Fruit fly (Drosophila melanogaster) whole organism, pupa: ENCODE data around the gene Hcs.

ENCODE experiments used
- CG10348 ChIP-seq: fragments of 200-800 bp; sonication (Bioruptor generic); IDR thresholded peaks from 2 replicates; pipeline ENCODE4 v1.3.6; 2022; ENCODE audit warnings: missing biosample characterization, missing genetic modification characterization
- CG12605 ChIP-seq: fragments of 200-800 bp; sonication (Bioruptor generic); IDR thresholded peaks from 2 replicates; pipeline ENCODE4 v1.3.6; 2022; ENCODE audit warnings: missing biosample characterization, missing genetic modification characterization
- CG13204 ChIP-seq: fragments of 200-800 bp; sonication (Bioruptor generic); optimal IDR thresholded peaks from 2 replicates; lab custom pipeline; 2018; ENCODE audit warnings: missing biosample characterization, mild to moderate bottlenecking, missing genetic modification characterization, moderate library complexity
- CG14655 ChIP-seq: fragments of 200-800 bp; sonication (Bioruptor generic); optimal IDR thresholded peaks from 3 replicates; lab custom pipeline; 2017; ENCODE audit warnings: mild to moderate bottlenecking, missing biosample characterization, missing genetic modification reagents, missing genetic modification characterization
- CG15710 ChIP-seq: fragments of 200-800 bp; sonication (Bioruptor generic); optimal IDR thresholded peaks from 2 replicates; lab custom pipeline; 2018; ENCODE audit warnings: missing biosample characterization, mild to moderate bottlenecking, missing genetic modification characterization, moderate library complexity
- CG17806 ChIP-seq: fragments of 200-800 bp; sonication (Bioruptor generic); optimal IDR thresholded peaks from 2 replicates; lab custom pipeline; 2018; ENCODE audit warnings: missing biosample characterization, mild to moderate bottlenecking, missing genetic modification characterization, moderate library complexity
- CG32121 ChIP-seq: fragments of 200-800 bp; sonication (Bioruptor generic); IDR thresholded peaks from 2 replicates; pipeline ENCODE4 v1.3.6; 2022; ENCODE audit warnings: missing biosample characterization, missing genetic modification characterization
- CG34367 ChIP-seq: fragments of 200-800 bp; sonication (Bioruptor generic); optimal IDR thresholded peaks from 2 replicates; lab custom pipeline; 2018; ENCODE audit warnings: missing biosample characterization, mild to moderate bottlenecking, missing genetic modification characterization
- CG4496 ChIP-seq: fragments of 200-800 bp; sonication (Bioruptor generic); IDR thresholded peaks from 3 replicates; pipeline ENCODE4 v1.3.6; 2022; ENCODE audit warnings: missing biosample characterization, missing genetic modification characterization
- CG8159 ChIP-seq: fragments of 200-800 bp; sonication (Bioruptor generic); optimal IDR thresholded peaks from 3 replicates; lab custom pipeline; 2018; ENCODE audit warnings: missing biosample characterization, mild to moderate bottlenecking, missing genetic modification characterization, moderate library complexity
- CG8301 ChIP-seq: fragments of 200-800 bp; sonication (Bioruptor generic); optimal IDR thresholded peaks from 2 replicates; lab custom pipeline; 2018; ENCODE audit warnings: missing biosample characterization, mild to moderate bottlenecking, missing genetic modification characterization
- CG9948 ChIP-seq: fragments of 200-800 bp; sonication (Bioruptor generic); optimal IDR thresholded peaks from 2 replicates; lab custom pipeline; 2018; ENCODE audit warnings: missing biosample characterization, mild to moderate bottlenecking, missing genetic modification characterization, moderate library complexity
- D1 ChIP-seq: fragments of 200-800 bp; sonication (Bioruptor generic); optimal IDR thresholded peaks from 2 replicates; lab custom pipeline; 2018; ENCODE audit warnings: missing biosample characterization, mild to moderate bottlenecking, missing genetic modification characterization, moderate library complexity
- EcR ChIP-seq: fragments of 200-800 bp; sonication (Bioruptor generic); optimal IDR thresholded peaks from 3 replicates; lab custom pipeline; 2019; ENCODE audit warnings: missing biosample characterization, missing genetic modification characterization, mild to moderate bottlenecking, moderate library complexity, missing genetic modification reagents
- Ets98B ChIP-seq: fragments of 200-800 bp; sonication (Bioruptor generic); IDR thresholded peaks from 2 replicates; pipeline ENCODE4 v1.3.6; 2022; ENCODE audit warnings: missing biosample characterization, missing genetic modification characterization
- Pif1A ChIP-seq: fragments of 200-800 bp; sonication (Bioruptor generic); optimal IDR thresholded peaks from 3 replicates; lab custom pipeline; 2016; ENCODE audit warnings: missing biosample characterization, missing genetic modification characterization
- Pif1B ChIP-seq: fragments of 200-800 bp; sonication (Bioruptor generic); optimal IDR thresholded peaks from 3 replicates; lab custom pipeline; 2016; ENCODE audit warnings: missing biosample characterization, missing genetic modification characterization
- Snoo ChIP-seq: fragments of 200-800 bp; sonication (Bioruptor generic); optimal IDR thresholded peaks from 3 replicates; lab custom pipeline; 2017; ENCODE audit warnings: missing biosample characterization, mild to moderate bottlenecking, missing genetic modification characterization, inconsistent platforms
- fd96Ca ChIP-seq: fragments of 200-800 bp; sonication (Bioruptor generic); IDR thresholded peaks from 3 replicates; pipeline ENCODE4 v1.3.6; 2022; ENCODE audit warnings: missing biosample characterization, missing genetic modification characterization
- gl ChIP-seq: fragments of 200-800 bp; sonication (Bioruptor generic); optimal IDR thresholded peaks from 2 replicates; lab custom pipeline; 2018; ENCODE audit warnings: missing biosample characterization, mild to moderate bottlenecking, missing genetic modification characterization
- rn ChIP-seq: fragments of 200-800 bp; sonication (Bioruptor generic); IDR thresholded peaks from 2 replicates; pipeline ENCODE4 v1.3.6; 2022; ENCODE audit warnings: missing biosample characterization, missing genetic modification characterization

Gene Hcs

dm6 chr3R:5483488-5484109, 8.9 kb downstream of the Hcs start, which contains the start of gene ksr:
TSS of gene ksr (minus strand) at chr3R:5483906.
- TF ChIP-seq CG4496 (GFP tag; lab: Robert Waterston, UW) = peak; percentile 29; the same call in 1 of the 3 replicates
- TF ChIP-seq Snoo (tag; lab: Kevin White, UChicago) = no peak
- peak; percentile 8; the same call in 1 of the 2 replicates for TF ChIP-seq Ets98B (GFP tag; lab: Robert Waterston, UW)
- TF ChIP-seq CG12605 (GFP tag; lab: Robert Waterston, UW) = 0 out of 2 replicates have a peak, but pooled peaks have one; percentile 33
- TF ChIP-seq CG10348 (GFP tag; lab: Robert Waterston, UW) = no peak
- TF ChIP-seq fd96Ca (GFP tag; lab: Robert Waterston, UW) = no peak
- peak; percentile 22 for TF ChIP-seq CG15710 (tag; lab: Kevin White, UChicago)

dm6 chr3R:5485295-5485718, 10.6 kb downstream of the Hcs start, which contains the start of gene CG31550:
TSS of gene CG31550 (plus strand) at chr3R:5485543.
- TF ChIP-seq gl (tag; lab: Kevin White, UChicago) (no peak), CG15710 (tag; lab: Kevin White, UChicago) (peak; percentile 71), fd96Ca (GFP tag; lab: Robert Waterston, UW) (no peak), CG8159 (no peak), CG10348 (GFP tag; lab: Robert Waterston, UW) (no peak), Snoo (tag; lab: Kevin White, UChicago) (no peak), CG12605 (GFP tag; lab: Robert Waterston, UW) (no peak; the same call in 1 of the 2 replicates), CG32121 (GFP tag; lab: Robert Waterston, UW) (peak; percentile 68), CG13204 (no peak), CG14655 (no peak), CG34367 (tag; lab: Kevin White, UChicago) (no peak), CG4496 (GFP tag; lab: Robert Waterston, UW) (peak; percentile 69; the same call in 2 of the 3 replicates), D1 (tag; lab: Kevin White, UChicago) (no peak), rn (GFP tag; lab: Robert Waterston, UW) (no peak), Ets98B (GFP tag; lab: Robert Waterston, UW) (peak; percentile 55; the same call in 1 of the 2 replicates), CG17806 (tag; lab: Kevin White, UChicago) (no peak), Pif1B (GFP tag; lab: Kevin White, UChicago) (no peak), CG9948 (tag; lab: Kevin White, UChicago) (peak; percentile 56)
- TF ChIP-seq, all 21 proteins: peak for 5

- peak; percentile 34 for TF ChIP-seq EcR
- no peak for TF ChIP-seq CG8301 (tag; lab: Kevin White, UChicago)
- TF ChIP-seq CG12605 (GFP tag; lab: Robert Waterston, UW) = no peak
These were observed 22.9 kb downstream of the Hcs start for dm6 chr3R:5497600-5497999.

dm6 chr3R:5502646-5503045, 27.9 kb downstream of the Hcs start, which contains the start of gene NKCC:
TSS of gene NKCC (minus strand) at chr3R:5502702.
- no peak for TF ChIP-seq CG15710 (tag; lab: Kevin White, UChicago)
- peak; percentile 12 for TF ChIP-seq CG13204

dm6 chr3R:5503789-5504387, 29.2 kb downstream of the Hcs start:
- TF ChIP-seq CG9948 (tag; lab: Kevin White, UChicago) = no peak
- TF ChIP-seq Pif1B (GFP tag; lab: Kevin White, UChicago) = no peak
- no peak for TF ChIP-seq CG17806 (tag; lab: Kevin White, UChicago)
- no peak for TF ChIP-seq Pif1A (GFP tag; lab: Kevin White, UChicago)
- TF ChIP-seq gl (tag; lab: Kevin White, UChicago) = no peak
- no peak for TF ChIP-seq CG10348 (GFP tag; lab: Robert Waterston, UW)
- no peak for TF ChIP-seq EcR
- TF ChIP-seq CG12605 (GFP tag; lab: Robert Waterston, UW) = no peak
- no peak for TF ChIP-seq CG14655
- TF ChIP-seq CG15710 (tag; lab: Kevin White, UChicago) = no peak
- TF ChIP-seq CG13204 = no peak
- TF ChIP-seq D1 (tag; lab: Kevin White, UChicago) = no peak

- TF ChIP-seq fd96Ca (GFP tag; lab: Robert Waterston, UW) = no peak
- TF ChIP-seq CG10348 (GFP tag; lab: Robert Waterston, UW) = no peak
- TF ChIP-seq CG14655 = no peak
These were observed 40.1 kb downstream of the Hcs start for dm6 chr3R:5514759-5515158.

dm6 chr3R:5516582-5517001, 41.9 kb downstream of the Hcs start:
- TF ChIP-seq CG12605 (GFP tag; lab: Robert Waterston, UW) (no peak), CG8301 (tag; lab: Kevin White, UChicago) (no peak), Ets98B (GFP tag; lab: Robert Waterston, UW) (no peak), fd96Ca (GFP tag; lab: Robert Waterston, UW) (no peak), CG14655 (no peak), CG10348 (GFP tag; lab: Robert Waterston, UW) (no peak), Pif1B (GFP tag; lab: Kevin White, UChicago) (no peak), CG4496 (GFP tag; lab: Robert Waterston, UW) (no peak), D1 (tag; lab: Kevin White, UChicago) (no peak), CG15710 (tag; lab: Kevin White, UChicago) (no peak), CG34367 (tag; lab: Kevin White, UChicago) (no peak), CG8159 (no peak), Pif1A (GFP tag; lab: Kevin White, UChicago) (no peak), rn (GFP tag; lab: Robert Waterston, UW) (no peak), EcR (no peak), CG13204 (no peak), CG9948 (tag; lab: Kevin White, UChicago) (no peak)
